Worm (Caenorhabditis elegans): ENCODE measurements around the gene tag-30.
A peak's percentile ranks its signal among the peaks of the same experiment; 100 is the strongest.

The tag-30 gene

ce11 chrIV:11867652-11868232 is 12.8 kb upstream of the tag-30 start:
- TF ChIP-seq ama-1 (optimal IDR thresholded peaks at IDR 0.05) (no peak), nhr-67 (tag; optimal IDR thresholded peaks at IDR 0.05) (no peak), ceh-28 (tag; optimal IDR thresholded peaks at IDR 0.05) (no peak), elt-1 (tag; optimal IDR thresholded peaks at IDR 0.05) (no peak), fkh-2 (tag; optimal IDR thresholded peaks at IDR 0.05) (no peak), daf-12 (tag; optimal IDR thresholded peaks at IDR 0.05) (no peak), jun-1 (tag; optimal IDR thresholded peaks at IDR 0.05) (no peak), ceh-9 (tag; optimal IDR thresholded peaks at IDR 0.05) (no peak), egl-27 (tag; optimal IDR thresholded peaks at IDR 0.05) (no peak), skn-1 (tag; optimal IDR thresholded peaks at IDR 0.05) (no peak), nfya-1 (tag; optimal IDR thresholded peaks at IDR 0.05; ENCODE audit: insufficient read depth) (no peak), unc-39 (tag; optimal IDR thresholded peaks at IDR 0.05) (no peak), pha-4 (tag; optimal IDR thresholded peaks at IDR 0.05) (no peak), ztf-4 (tag; optimal IDR thresholded peaks at IDR 0.05) (no peak), nhr-76 (tag; optimal IDR thresholded peaks at IDR 0.05) (no peak), nhr-12 (tag; optimal IDR thresholded peaks at IDR 0.05) (no peak)

ce11 chrIV:11864226-11864625 is 9.3 kb upstream of the tag-30 start, which contains the start of gene trpa-1:
Gene trpa-1 (plus strand): TSS chrIV:11864526.
- TF ChIP-seq pha-4 (tag; optimal IDR thresholded peaks at IDR 0.05) (no peak), fkh-2 (tag; optimal IDR thresholded peaks at IDR 0.05) (no peak), hmg-11 (tag; optimal IDR thresholded peaks at IDR 0.05) (no peak), nhr-67 (tag; optimal IDR thresholded peaks at IDR 0.05) (no peak), mdl-1 (tag; optimal IDR thresholded peaks at IDR 0.05) (no peak), egl-5 (tag; optimal IDR thresholded peaks at IDR 0.05) (no peak), nhr-237 (tag; optimal IDR thresholded peaks at IDR 0.05) (no peak), nhr-12 (tag; optimal IDR thresholded peaks at IDR 0.05) (no peak), tbx-2 (tag; optimal IDR thresholded peaks at IDR 0.05) (no peak), skn-1 (tag; optimal IDR thresholded peaks at IDR 0.05) (no peak), unc-62 (GFP tag; optimal IDR thresholded peaks at IDR 0.05) (no peak), mml-1 (tag; optimal IDR thresholded peaks at IDR 0.05) (no peak), ZK546.5 (tag; optimal IDR thresholded peaks at IDR 0.05) (no peak), nhr-76 (tag; optimal IDR thresholded peaks at IDR 0.05) (no peak), fkh-10 (GFP tag; optimal IDR thresholded peaks at IDR 0.05) (no peak), ceh-28 (tag; optimal IDR thresholded peaks at IDR 0.05) (no peak), nfya-1 (tag; optimal IDR thresholded peaks at IDR 0.05; ENCODE audit: insufficient read depth) (no peak), ama-1 (optimal IDR thresholded peaks at IDR 0.05) (no peak), nhr-28 (tag; optimal IDR thresholded peaks at IDR 0.05) (no peak), elt-3 (tag; optimal IDR thresholded peaks at IDR 0.05) (no peak)

- TF ChIP-seq mdl-1 (tag; optimal IDR thresholded peaks at IDR 0.05), result no peak
- TF ChIP-seq sea-2 (GFP tag; optimal IDR thresholded peaks at IDR 0.05), result no peak
- TF ChIP-seq hmg-11 (tag; optimal IDR thresholded peaks at IDR 0.05), result peak; percentile 2
- TF ChIP-seq elt-1 (tag; optimal IDR thresholded peaks at IDR 0.05), result no peak
- peak; percentile 80 for TF ChIP-seq pha-4 (tag; optimal IDR thresholded peaks at IDR 0.05)
- no peak for TF ChIP-seq zag-1 (tag; optimal IDR thresholded peaks at IDR 0.05)
- no peak for TF ChIP-seq fkh-10 (GFP tag; optimal IDR thresholded peaks at IDR 0.05)
- TF ChIP-seq ceh-28 (tag; optimal IDR thresholded peaks at IDR 0.05), result no peak
- TF ChIP-seq ceh-82 (tag; optimal IDR thresholded peaks at IDR 0.05), result no peak
- no peak for TF ChIP-seq ceh-9 (tag; optimal IDR thresholded peaks at IDR 0.05)
- TF ChIP-seq unc-62 (GFP tag; optimal IDR thresholded peaks at IDR 0.05), result no peak
- no peak for TF ChIP-seq aly-2 (tag; optimal IDR thresholded peaks at IDR 0.05)
Measured at ce11 chrIV:11863428-11863827, 8.5 kb upstream of the tag-30 start.

ce11 chrIV:11859995-11860605 is 5.1 kb upstream of the tag-30 start, which contains the start of gene mob-1:
Gene mob-1 (plus strand): TSS chrIV:11860555.
- TF ChIP-seq sea-2 (GFP tag; optimal IDR thresholded peaks at IDR 0.05) (no peak), ama-1 (optimal IDR thresholded peaks at IDR 0.05) (peak; percentile 54), nhr-23 (tag; optimal IDR thresholded peaks at IDR 0.05) (peak; percentile 5), ceh-16 (tag; optimal IDR thresholded peaks at IDR 0.05) (no peak), pha-4 (tag; optimal IDR thresholded peaks at IDR 0.05) (peak; percentile 25)

ce11 chrIV:11858142-11858541 is 3.2 kb upstream of the tag-30 start, which contains the start of gene let-92:
Gene let-92 (plus strand): TSS chrIV:11858442.
- TF ChIP-seq fkh-10 (GFP tag; optimal IDR thresholded peaks at IDR 0.05), result no peak
- TF ChIP-seq egl-5 (tag; optimal IDR thresholded peaks at IDR 0.05), result no peak
- TF ChIP-seq nhr-23 (tag; optimal IDR thresholded peaks at IDR 0.05), result no peak
- no peak for TF ChIP-seq nhr-12 (tag; optimal IDR thresholded peaks at IDR 0.05)
- TF ChIP-seq lin-15B (tag; optimal IDR thresholded peaks at IDR 0.05), result no peak
- TF ChIP-seq mml-1 (tag; optimal IDR thresholded peaks at IDR 0.05), result no peak
- TF ChIP-seq nhr-28 (tag; optimal IDR thresholded peaks at IDR 0.05), result no peak
- TF ChIP-seq nhr-67 (tag; optimal IDR thresholded peaks at IDR 0.05), result no peak
- no peak for TF ChIP-seq jun-1 (tag; optimal IDR thresholded peaks at IDR 0.05)
- no peak for TF ChIP-seq ceh-9 (tag; optimal IDR thresholded peaks at IDR 0.05)
